Worm (Caenorhabditis elegans): ENCODE data around the gene F37C12.10.

Gene F37C12.10

ce11 chrIII:7155631-7156030, 32.6 kb downstream of the F37C12.10 start:
- TF ChIP-seq flt-1 (GFP tag; IDR thresholded peaks at IDR 0.05) (peak; percentile 73; the same call in 1 of the 2 replicates), cog-1 (tag; optimal IDR thresholded peaks at IDR 0.05) (peak; percentile 82), ztf-23 (GFP tag; IDR thresholded peaks at IDR 0.05) (peak; percentile 69; the same call in 1 of the 2 replicates), tab-1 (GFP tag; IDR thresholded peaks at IDR 0.05) (no peak)

ce11 chrIII:7154526-7154925, 33.7 kb downstream of the F37C12.10 start:
- TF ChIP-seq T22C8.4 (GFP tag; IDR thresholded peaks at IDR 0.05): no peak
- TF ChIP-seq med-1 (GFP tag; optimal IDR thresholded peaks at IDR 0.05; ENCODE audit: insufficient read depth): no peak
- no peak for TF ChIP-seq cog-1 (tag; optimal IDR thresholded peaks at IDR 0.05)
- no peak for TF ChIP-seq tab-1 (GFP tag; IDR thresholded peaks at IDR 0.05)
- no peak for TF ChIP-seq ztf-29 (GFP tag; IDR thresholded peaks at IDR 0.05)
- no peak for TF ChIP-seq klf-2 (GFP tag; conservative IDR thresholded peaks at IDR 0.05)
- TF ChIP-seq flt-1 (GFP tag; IDR thresholded peaks at IDR 0.05): no peak
- no peak for TF ChIP-seq ztf-23 (GFP tag; IDR thresholded peaks at IDR 0.05)
- no peak for TF ChIP-seq ref-1 (GFP tag; conservative IDR thresholded peaks at IDR 0.05)

DNA sequence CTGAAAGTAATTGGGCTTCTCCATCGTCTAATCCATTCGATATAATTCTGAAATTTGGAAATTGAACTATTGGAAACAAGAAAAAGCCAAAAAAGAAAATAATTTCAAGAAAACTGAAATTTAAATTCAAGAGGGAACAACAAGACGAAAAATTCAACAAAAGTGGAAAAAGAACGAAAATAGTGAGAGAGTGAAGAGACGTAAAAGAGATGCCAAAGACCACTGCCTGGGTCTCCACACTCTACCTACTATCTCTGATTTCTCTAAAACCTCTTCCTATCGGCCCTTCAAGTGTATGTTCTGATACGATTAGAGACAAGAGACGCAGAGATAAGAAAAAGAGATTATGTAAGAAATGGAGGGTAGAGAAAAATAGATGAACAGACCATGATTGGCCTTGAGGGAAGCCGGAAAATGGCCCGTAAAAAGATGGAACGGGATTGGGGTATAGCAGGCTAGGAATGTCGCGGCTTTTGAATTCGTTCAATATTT, 34.4 kb downstream of the F37C12.10 start, which contains the start of gene ogt-1:
Gene ogt-1 (minus strand): TSS at position 51 of the 492 bp plus-strand sequence.
- TF ChIP-seq flt-1 (GFP tag; IDR thresholded peaks at IDR 0.05) (no peak), tab-1 (GFP tag; IDR thresholded peaks at IDR 0.05) (no peak), med-1 (GFP tag; optimal IDR thresholded peaks at IDR 0.05; ENCODE audit: insufficient read depth) (no peak), T22C8.4 (GFP tag; IDR thresholded peaks at IDR 0.05) (no peak), ref-1 (GFP tag; conservative IDR thresholded peaks at IDR 0.05) (no peak), klf-2 (GFP tag; conservative IDR thresholded peaks at IDR 0.05) (no peak), ztf-23 (GFP tag; IDR thresholded peaks at IDR 0.05) (peak; percentile 57; the same call in 1 of the 2 replicates), ztf-29 (GFP tag; IDR thresholded peaks at IDR 0.05) (peak; percentile 69; the same call in 1 of the 2 replicates), cog-1 (tag; optimal IDR thresholded peaks at IDR 0.05) (peak; percentile 47)

DNA sequence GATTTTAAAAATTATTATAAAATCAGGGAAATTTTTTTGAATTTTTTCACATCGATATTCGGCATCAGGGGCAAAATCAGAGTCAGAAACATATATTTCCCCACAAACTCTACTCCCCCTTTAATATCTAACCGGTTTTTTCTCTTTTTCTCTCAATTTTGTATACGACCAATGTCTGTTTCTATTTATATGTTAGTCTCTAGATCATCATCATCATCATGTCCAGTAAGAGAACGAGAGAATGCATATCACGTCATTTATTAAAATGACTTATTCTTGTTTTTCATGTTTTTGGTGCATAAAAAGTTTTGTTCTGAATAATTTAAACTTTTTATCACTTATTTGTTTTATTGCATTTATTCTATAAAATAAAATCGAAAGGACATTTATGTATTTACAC, 35.6 kb downstream of the F37C12.10 start:
- TF ChIP-seq T22C8.4 (GFP tag; IDR thresholded peaks at IDR 0.05) (no peak), ztf-29 (GFP tag; IDR thresholded peaks at IDR 0.05) (no peak), klf-2 (GFP tag; conservative IDR thresholded peaks at IDR 0.05) (no peak), ztf-23 (GFP tag; IDR thresholded peaks at IDR 0.05) (no peak), cog-1 (tag; optimal IDR thresholded peaks at IDR 0.05) (no peak), flt-1 (GFP tag; IDR thresholded peaks at IDR 0.05) (no peak), med-1 (GFP tag; optimal IDR thresholded peaks at IDR 0.05; ENCODE audit: insufficient read depth) (no peak), ref-1 (GFP tag; conservative IDR thresholded peaks at IDR 0.05) (no peak), tab-1 (GFP tag; IDR thresholded peaks at IDR 0.05) (no peak)

DNA sequence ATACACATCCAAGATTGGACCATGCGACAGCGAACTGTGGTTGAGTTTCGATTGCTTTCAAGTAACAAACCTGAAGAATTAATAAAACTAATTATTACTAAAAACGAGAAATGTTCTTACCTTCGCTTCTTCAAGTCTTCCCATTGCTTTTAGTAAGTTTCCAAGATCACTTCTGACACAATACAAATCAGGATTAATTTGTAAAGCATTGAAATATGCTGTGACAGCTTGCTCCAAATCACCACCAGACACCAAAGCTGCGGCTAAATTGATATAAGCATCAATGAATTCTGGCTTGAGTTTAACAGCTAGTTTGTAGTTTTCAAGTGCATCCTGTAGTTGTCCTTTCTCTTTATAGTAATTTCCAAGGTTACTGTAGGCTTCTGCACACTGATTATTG, 38.0 kb downstream of the F37C12.10 start:
- no peak for TF ChIP-seq ztf-23 (GFP tag; IDR thresholded peaks at IDR 0.05)
- TF ChIP-seq tab-1 (GFP tag; IDR thresholded peaks at IDR 0.05): no peak
- TF ChIP-seq med-1 (GFP tag; optimal IDR thresholded peaks at IDR 0.05; ENCODE audit: insufficient read depth): no peak
- no peak for TF ChIP-seq T22C8.4 (GFP tag; IDR thresholded peaks at IDR 0.05)

ce11 chrIII:7148191-7148590, 40.0 kb downstream of the F37C12.10 start:
- no peak for TF ChIP-seq tab-1 (GFP tag; IDR thresholded peaks at IDR 0.05)
- TF ChIP-seq ztf-23 (GFP tag; IDR thresholded peaks at IDR 0.05): no peak
- TF ChIP-seq med-1 (GFP tag; optimal IDR thresholded peaks at IDR 0.05; ENCODE audit: insufficient read depth): no peak
- TF ChIP-seq T22C8.4 (GFP tag; IDR thresholded peaks at IDR 0.05): no peak
- no peak for TF ChIP-seq ztf-29 (GFP tag; IDR thresholded peaks at IDR 0.05)
- no peak for TF ChIP-seq cog-1 (tag; optimal IDR thresholded peaks at IDR 0.05)
- no peak for TF ChIP-seq ref-1 (GFP tag; conservative IDR thresholded peaks at IDR 0.05)
- no peak for TF ChIP-seq flt-1 (GFP tag; IDR thresholded peaks at IDR 0.05)
- no peak for TF ChIP-seq klf-2 (GFP tag; conservative IDR thresholded peaks at IDR 0.05)

- TF ChIP-seq flt-1 (GFP tag; IDR thresholded peaks at IDR 0.05) (no peak), klf-2 (GFP tag; conservative IDR thresholded peaks at IDR 0.05) (no peak), cog-1 (tag; optimal IDR thresholded peaks at IDR 0.05) (no peak), ztf-23 (GFP tag; IDR thresholded peaks at IDR 0.05) (no peak), ref-1 (GFP tag; conservative IDR thresholded peaks at IDR 0.05) (no peak), med-1 (GFP tag; optimal IDR thresholded peaks at IDR 0.05; ENCODE audit: insufficient read depth) (no peak), ztf-29 (GFP tag; IDR thresholded peaks at IDR 0.05) (no peak), T22C8.4 (GFP tag; IDR thresholded peaks at IDR 0.05) (no peak), tab-1 (GFP tag; IDR thresholded peaks at IDR 0.05) (no peak)
Measured at ce11 chrIII:7146341-7146740, 41.8 kb downstream of the F37C12.10 start.

ce11 chrIII:7144749-7145148, 43.4 kb downstream of the F37C12.10 start, which contains the start of gene glr-2:
Gene glr-2, minus strand, starts transcription at chrIII:7144959.
- TF ChIP-seq ztf-23 (GFP tag; IDR thresholded peaks at IDR 0.05) (0 out of 2 replicates have a peak, but pooled peaks have one; percentile 48), tab-1 (GFP tag; IDR thresholded peaks at IDR 0.05) (no peak)

ce11 chrIII:7142172-7142601, 46.0 kb downstream of the F37C12.10 start:
- TF ChIP-seq cog-1 (tag; optimal IDR thresholded peaks at IDR 0.05) (no peak), klf-2 (GFP tag; conservative IDR thresholded peaks at IDR 0.05) (no peak), ztf-29 (GFP tag; IDR thresholded peaks at IDR 0.05) (no peak), ztf-23 (GFP tag; IDR thresholded peaks at IDR 0.05) (no peak), tab-1 (GFP tag; IDR thresholded peaks at IDR 0.05) (no peak), med-1 (GFP tag; optimal IDR thresholded peaks at IDR 0.05; ENCODE audit: insufficient read depth) (no peak), ref-1 (GFP tag; conservative IDR thresholded peaks at IDR 0.05) (no peak), T22C8.4 (GFP tag; IDR thresholded peaks at IDR 0.05) (no peak), flt-1 (GFP tag; IDR thresholded peaks at IDR 0.05) (no peak)

ce11 chrIII:7141285-7141715, 46.9 kb downstream of the F37C12.10 start:
- TF ChIP-seq flt-1 (GFP tag; IDR thresholded peaks at IDR 0.05): no peak
- no peak for TF ChIP-seq med-1 (GFP tag; optimal IDR thresholded peaks at IDR 0.05; ENCODE audit: insufficient read depth)
- TF ChIP-seq cog-1 (tag; optimal IDR thresholded peaks at IDR 0.05): no peak
- TF ChIP-seq klf-2 (GFP tag; conservative IDR thresholded peaks at IDR 0.05): no peak
- TF ChIP-seq ztf-29 (GFP tag; IDR thresholded peaks at IDR 0.05): no peak
- TF ChIP-seq ref-1 (GFP tag; conservative IDR thresholded peaks at IDR 0.05): no peak
- TF ChIP-seq tab-1 (GFP tag; IDR thresholded peaks at IDR 0.05): no peak
- no peak for TF ChIP-seq T22C8.4 (GFP tag; IDR thresholded peaks at IDR 0.05)
- TF ChIP-seq ztf-23 (GFP tag; IDR thresholded peaks at IDR 0.05): no peak

All from whole organism, midembryonic.